Worm (Caenorhabditis elegans) whole organism, L3 larva: Measurements from ENCODE around the gene sgn-1.

ENCODE experiments used
- R02D3.7 ChIP-seq: fragments of 150-350 bp; optimal IDR thresholded peaks from 2 replicates; lab custom pipeline; 2014; ENCODE audit warnings: missing biosample characterization, missing genetic modification characterization
- aly-2 ChIP-seq: fragments of 150-350 bp; optimal IDR thresholded peaks from 2 replicates; lab custom pipeline; 2014; ENCODE audit warnings: missing biosample characterization, missing genetic modification characterization
- ceh-28 ChIP-seq: fragments of 150-350 bp; optimal IDR thresholded peaks from 2 replicates; lab custom pipeline; 2014; ENCODE audit warnings: missing biosample characterization, missing genetic modification reagents, missing genetic modification characterization
- ceh-82 ChIP-seq: fragments of 150-350 bp; optimal IDR thresholded peaks from 2 replicates; lab custom pipeline; 2014; ENCODE audit warnings: missing biosample characterization, missing genetic modification characterization
- jun-1 ChIP-seq: fragments of 150-350 bp; optimal IDR thresholded peaks from 2 replicates; lab custom pipeline; 2014; ENCODE audit warnings: missing biosample characterization, missing genetic modification reagents, missing genetic modification characterization
- lin-15B ChIP-seq: fragments of 150-350 bp; optimal IDR thresholded peaks from 2 replicates; lab custom pipeline; 2014; ENCODE audit warnings: missing biosample characterization, missing genetic modification characterization
- nhr-12 ChIP-seq: fragments of 150-350 bp; optimal IDR thresholded peaks from 2 replicates; lab custom pipeline; 2014; ENCODE audit warnings: missing biosample characterization, missing genetic modification characterization
- nhr-76 ChIP-seq: fragments of 150-350 bp; sonication (generic microtip); optimal IDR thresholded peaks from 5 replicates; lab custom pipeline; 2014; ENCODE audit warnings: missing biosample characterization, missing genetic modification characterization
- snpc-4 ChIP-seq: fragments of 150-350 bp; optimal IDR thresholded peaks from 2 replicates; lab custom pipeline; 2014; ENCODE audit warnings: missing biosample characterization, missing genetic modification characterization

DNA sequence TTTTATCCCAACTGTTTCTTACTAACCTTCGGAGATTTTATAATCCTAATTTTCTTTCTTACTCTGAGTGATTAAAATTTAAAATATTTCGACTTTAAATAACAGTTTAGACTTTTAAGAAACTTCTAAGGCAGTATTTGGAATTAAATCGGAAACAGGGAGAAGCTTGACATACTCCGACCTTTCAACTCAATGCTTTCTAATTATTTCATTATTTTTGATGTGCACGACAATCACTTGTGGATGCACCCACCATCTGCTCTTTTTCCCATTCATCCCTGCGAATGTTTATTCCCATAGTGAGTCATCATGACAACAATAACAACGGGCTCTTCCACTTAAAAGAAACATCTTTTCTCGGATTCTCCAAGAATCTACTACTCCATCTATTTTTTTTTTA, 34.8 kb downstream of the sgn-1 start:
- TF ChIP-seq jun-1 = no peak
- TF ChIP-seq ceh-28 (tag; lab: Kevin White, UChicago) = no peak
- TF ChIP-seq lin-15B = no peak
- no peak for TF ChIP-seq R02D3.7
- no peak for TF ChIP-seq snpc-4 (tag; lab: Kevin White, UChicago)
- TF ChIP-seq aly-2 (tag; lab: Kevin White, UChicago) = no peak
- no peak for TF ChIP-seq nhr-12
- TF ChIP-seq nhr-76 = no peak
- TF ChIP-seq ceh-82 (tag; lab: Kevin White, UChicago) = no peak
